Fruit fly (Drosophila melanogaster) whole organism, embryonic: ENCODE measurements around the gene Mgat4a.

ENCODE experiments used
- CG13424 ChIP-seq: fragments of 200-800 bp; sonication (Bioruptor generic); optimal IDR thresholded peaks from 2 replicates; lab custom pipeline; 2019; ENCODE audit warnings: missing biosample characterization, mild to moderate bottlenecking, missing genetic modification characterization, moderate library complexity
- CG18476 ChIP-seq: fragments of 200-800 bp; sonication (Bioruptor generic); optimal IDR thresholded peaks from 2 replicates; lab custom pipeline; 2016; ENCODE audit warnings: missing biosample characterization, mild to moderate bottlenecking, missing genetic modification characterization
- CG18764 ChIP-seq: fragments of 200-800 bp; sonication (Bioruptor generic); optimal IDR thresholded peaks from 3 replicates; lab custom pipeline; 2016; ENCODE audit warnings: missing biosample characterization, missing genetic modification characterization
- CG4820 ChIP-seq: fragments of 200-800 bp; sonication (Bioruptor generic); optimal IDR thresholded peaks from 3 replicates; lab custom pipeline; 2016; ENCODE audit warnings: missing biosample characterization, missing genetic modification characterization
- H15 ChIP-seq: fragments of 200-800 bp; sonication (Bioruptor generic); IDR thresholded peaks from 3 replicates; pipeline ENCODE4 v1.3.6; 2022; ENCODE audit warnings: missing biosample characterization, missing genetic modification characterization
- Sox100B ChIP-seq: fragments of 200-800 bp; sonication (Bioruptor generic); optimal IDR thresholded peaks from 3 replicates; lab custom pipeline; 2018; ENCODE audit warnings: missing biosample characterization, mild to moderate bottlenecking, missing genetic modification characterization
- corto ChIP-seq: fragments of 200-800 bp; sonication (Bioruptor generic); optimal IDR thresholded peaks from 2 replicates; lab custom pipeline; 2016; ENCODE audit warnings: missing biosample characterization, mild to moderate bottlenecking, missing genetic modification characterization, moderate library complexity
- ewg ChIP-seq: fragments of 200-800 bp; sonication (Bioruptor generic); optimal IDR thresholded peaks from 3 replicates; lab custom pipeline; 2017; ENCODE audit warnings: mild to moderate bottlenecking, missing biosample characterization, missing genetic modification reagents, missing genetic modification characterization
- gem ChIP-seq: fragments of 200-800 bp; sonication (Bioruptor generic); optimal IDR thresholded peaks from 2 replicates; lab custom pipeline; 2019; ENCODE audit warnings: missing biosample characterization, mild to moderate bottlenecking, missing genetic modification characterization, moderate library complexity
- gsb ChIP-seq: fragments of 200-800 bp; sonication (Bioruptor generic); IDR thresholded peaks from 2 replicates; pipeline ENCODE4 v1.3.6; 2022; ENCODE audit warnings: missing biosample characterization, missing genetic modification characterization
- ind ChIP-seq: fragments of 200-800 bp; sonication (Bioruptor generic); optimal IDR thresholded peaks from 3 replicates; lab custom pipeline; 2016; ENCODE audit warnings: missing biosample characterization, missing genetic modification characterization
- nerfin-1 ChIP-seq: fragments of 200-800 bp; sonication (Bioruptor generic); optimal IDR thresholded peaks from 3 replicates; lab custom pipeline; 2019; ENCODE audit warnings: missing biosample characterization, mild to moderate bottlenecking, missing genetic modification characterization, moderate library complexity

Mgat4a gene

DNA sequence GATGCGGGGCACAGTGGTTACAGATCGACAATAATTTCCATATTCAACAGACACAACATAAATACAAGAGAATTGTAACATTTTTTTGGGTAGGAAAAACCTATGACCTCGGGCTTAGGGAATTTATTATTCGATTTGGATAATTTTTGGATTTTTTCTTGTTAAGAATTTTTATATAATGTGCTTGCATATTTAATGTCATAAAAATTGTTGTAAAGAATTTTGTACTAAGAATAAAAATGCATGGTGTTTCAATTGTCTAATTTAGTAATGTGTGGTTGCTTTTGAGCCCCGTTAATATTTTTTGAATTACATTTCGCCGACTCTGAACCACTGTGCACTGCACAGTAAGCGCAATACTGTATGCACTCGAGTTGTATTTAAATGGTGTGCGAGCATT is 54.8 kb downstream of the Mgat4a start (continued):
- TF ChIP-seq gsb (GFP tag; lab: Robert Waterston, UW) (no peak), ewg (no peak), CG13424 (tag; lab: Kevin White, UChicago) (no peak), CG18476 (no peak), Sox100B (GFP tag; lab: Kevin White, UChicago) (peak; percentile 15), corto (GFP tag; lab: Kevin White, UChicago) (no peak), CG18764 (GFP tag; lab: Kevin White, UChicago) (no peak), nerfin-1 (tag; lab: Kevin White, UChicago) (no peak), H15 (GFP tag; lab: Robert Waterston, UW) (no peak), ind (peak; percentile 14), gem (tag; lab: Kevin White, UChicago) (peak; percentile 49), CG4820 (GFP tag; lab: Kevin White, UChicago) (no peak)
